Fruit fly (Drosophila melanogaster) whole organism, embryonic: Measurements from ENCODE around the gene Reg-2.

Experiments used
- B-H1 ChIP-seq: fragments of 200-800 bp; sonication (Bioruptor generic); IDR thresholded peaks from 3 replicates; pipeline ENCODE4 v1.3.6; 2022; ENCODE audit warnings: missing biosample characterization, missing genetic modification characterization
- CG10321 ChIP-seq: fragments of 200-800 bp; sonication (Bioruptor generic); IDR thresholded peaks from 2 replicates; pipeline ENCODE4 v1.3.6; 2022; ENCODE audit warnings: missing biosample characterization, missing genetic modification characterization
- CG10366 ChIP-seq: fragments of 200-800 bp; sonication (Bioruptor generic); IDR thresholded peaks from 2 replicates; pipeline ENCODE4 v1.3.6; 2022; ENCODE audit warnings: missing biosample characterization, missing genetic modification characterization
- CG11696 ChIP-seq: fragments of 200-800 bp; sonication (Bioruptor generic); IDR thresholded peaks from 2 replicates; pipeline ENCODE4 v1.3.6; 2022; ENCODE audit warnings: missing biosample characterization, missing genetic modification characterization
- CG12155 ChIP-seq: fragments of 200-800 bp; sonication (Bioruptor generic); optimal IDR thresholded peaks from 3 replicates; lab custom pipeline; 2016; ENCODE audit warnings: missing biosample characterization, missing genetic modification characterization
- CG15011 ChIP-seq: fragments of 200-800 bp; sonication (Bioruptor generic); optimal IDR thresholded peaks from 3 replicates; lab custom pipeline; 2018; ENCODE audit warnings: missing biosample characterization, mild to moderate bottlenecking, missing genetic modification characterization
- CG15696 ChIP-seq: fragments of 200-800 bp; sonication (Bioruptor generic); optimal IDR thresholded peaks from 2 replicates; lab custom pipeline; 2019; ENCODE audit warnings: missing biosample characterization, mild to moderate bottlenecking, missing genetic modification characterization, moderate library complexity
- CG17328 ChIP-seq: fragments of 200-800 bp; sonication (Bioruptor generic); IDR thresholded peaks from 2 replicates; pipeline ENCODE4 v1.3.6; 2022; ENCODE audit warnings: missing biosample characterization, missing genetic modification characterization
- CG17802 ChIP-seq: fragments of 200-800 bp; sonication (Bioruptor generic); optimal IDR thresholded peaks from 2 replicates; lab custom pipeline; 2018; ENCODE audit warnings: missing biosample characterization, mild to moderate bottlenecking, missing genetic modification characterization, moderate library complexity
- CG2129 ChIP-seq: fragments of 200-800 bp; sonication (Bioruptor generic); IDR thresholded peaks from 2 replicates; pipeline ENCODE4 v1.3.6; 2022; ENCODE audit warnings: missing biosample characterization, missing genetic modification characterization; ENCODE audit not compliant: partially characterized antibody
- CG3838 ChIP-seq: fragments of 200-800 bp; sonication (Bioruptor generic); optimal IDR thresholded peaks from 3 replicates; lab custom pipeline; 2016; ENCODE audit warnings: missing biosample characterization, missing genetic modification characterization
- CG42726 ChIP-seq: fragments of 200-800 bp; sonication (Bioruptor generic); IDR thresholded peaks from 2 replicates; pipeline ENCODE4 v1.3.6; 2022; ENCODE audit warnings: missing biosample characterization, missing genetic modification characterization; ENCODE audit not compliant: partially characterized antibody
- CG8089 ChIP-seq: fragments of 200-800 bp; sonication (Bioruptor generic); optimal IDR thresholded peaks from 3 replicates; lab custom pipeline; 2016; ENCODE audit warnings: missing biosample characterization, missing genetic modification characterization
- CG9817 ChIP-seq: fragments of 200-800 bp; sonication (Bioruptor generic); optimal IDR thresholded peaks from 2 replicates; lab custom pipeline; 2018; ENCODE audit warnings: missing biosample characterization, mild to moderate bottlenecking, missing genetic modification characterization, moderate library complexity
- D ChIP-seq, 2 experiments: fragments of 200-800 bp in 1 of 2; fragments of >200 bp in 1 of 2; sonication (Bioruptor generic) in 1 of 2; optimal IDR thresholded peaks; 2 replicates in 1 of 2; 3 replicates in 1 of 2; lab custom pipeline; 2017; ENCODE audit warnings: mild to moderate bottlenecking in 1 of 2, missing biosample characterization in 1 of 2, missing genetic modification characterization in 1 of 2, missing genetic modification reagents in 1 of 2
- Dbx ChIP-seq: fragments of 200-800 bp; sonication (Bioruptor generic); IDR thresholded peaks from 3 replicates; pipeline ENCODE4 v1.3.6; 2022; ENCODE audit warnings: missing biosample characterization, missing genetic modification characterization
- Dip2 ChIP-seq: fragments of 200-800 bp; sonication (Bioruptor generic); IDR thresholded peaks from 2 replicates; pipeline ENCODE4 v1.3.6; 2022; ENCODE audit warnings: missing biosample characterization, missing genetic modification characterization
- Dip3 ChIP-seq: fragments of 200-800 bp; sonication (Bioruptor generic); optimal IDR thresholded peaks from 3 replicates; lab custom pipeline; 2016; ENCODE audit warnings: missing biosample characterization, missing genetic modification characterization
- E2f2 ChIP-seq: fragments of 200-800 bp; sonication (Bioruptor generic); IDR thresholded peaks from 2 replicates; pipeline ENCODE4 v1.3.6; 2022; ENCODE audit warnings: missing biosample characterization, missing genetic modification characterization
- Ets97D ChIP-seq: fragments of 200-800 bp; sonication (Bioruptor generic); optimal IDR thresholded peaks from 3 replicates; lab custom pipeline; 2016; ENCODE audit warnings: missing biosample characterization, missing genetic modification characterization
- Fer2 ChIP-seq: fragments of 200-800 bp; sonication (Bioruptor generic); optimal IDR thresholded peaks from 2 replicates; lab custom pipeline; 2018; ENCODE audit warnings: missing biosample characterization, mild to moderate bottlenecking, missing genetic modification characterization, moderate library complexity
- H15 ChIP-seq: fragments of 200-800 bp; sonication (Bioruptor generic); IDR thresholded peaks from 3 replicates; pipeline ENCODE4 v1.3.6; 2022; ENCODE audit warnings: missing biosample characterization, missing genetic modification characterization
- HmgZ ChIP-seq: fragments of 200-800 bp; sonication (Bioruptor generic); optimal IDR thresholded peaks from 2 replicates; lab custom pipeline; 2018; ENCODE audit warnings: missing biosample characterization, mild to moderate bottlenecking, missing genetic modification characterization
- Med ChIP-seq: fragments of 200-800 bp; sonication (Bioruptor generic); peaks from one replicate; lab custom pipeline; 2016; ENCODE audit warnings: missing biosample characterization, missing genetic modification characterization, mild to moderate bottlenecking, inconsistent platforms, moderate library complexity
- Oaz ChIP-seq: fragments of 200-800 bp; sonication (Bioruptor generic); IDR thresholded peaks from 2 replicates; pipeline ENCODE4 v1.3.6; 2022; ENCODE audit warnings: missing biosample characterization, missing genetic modification characterization
- Rx ChIP-seq: fragments of 200-800 bp; sonication (Bioruptor generic); IDR thresholded peaks from 2 replicates; pipeline ENCODE4 v1.3.6; 2022; ENCODE audit warnings: missing biosample characterization, missing genetic modification characterization
- Sox100B ChIP-seq: fragments of 200-800 bp; sonication (Bioruptor generic); optimal IDR thresholded peaks from 3 replicates; lab custom pipeline; 2018; ENCODE audit warnings: missing biosample characterization, mild to moderate bottlenecking, missing genetic modification characterization
- Spps ChIP-seq: fragments of 200-800 bp; sonication (Bioruptor generic); optimal IDR thresholded peaks from 2 replicates; lab custom pipeline; 2018; ENCODE audit warnings: missing biosample characterization, mild to moderate bottlenecking, missing genetic modification characterization
- Trl ChIP-seq, 3 experiments: fragments of >200 bp in 2 of 3; fragments of 200-800 bp in 1 of 3; sonication (Bioruptor generic) in 1 of 3; optimal IDR thresholded peaks; 2 replicates in 1 of 3; 3 replicates in 2 of 3; lab custom pipeline; 2016 to 2017; ENCODE audit warnings: missing biosample characterization in 1 of 3, missing genetic modification characterization in 1 of 3
- ab ChIP-seq: fragments of 200-800 bp; sonication (Bioruptor generic); optimal IDR thresholded peaks from 2 replicates; lab custom pipeline; 2016; ENCODE audit warnings: missing biosample characterization, missing genetic modification characterization
- ac ChIP-seq: fragments of 200-800 bp; sonication (Bioruptor generic); optimal IDR thresholded peaks from 3 replicates; lab custom pipeline; 2017; ENCODE audit warnings: missing biosample characterization, mild to moderate bottlenecking, missing genetic modification characterization
- bbx ChIP-seq: fragments of 200-800 bp; sonication (Bioruptor generic); IDR thresholded peaks from 2 replicates; pipeline ENCODE4 v1.3.6; 2022; ENCODE audit warnings: missing biosample characterization, missing genetic modification characterization; ENCODE audit not compliant: partially characterized antibody
- cg ChIP-seq: fragments of 200-800 bp; sonication (Bioruptor generic); optimal IDR thresholded peaks from 3 replicates; lab custom pipeline; 2019; ENCODE audit warnings: missing biosample characterization, mild to moderate bottlenecking, missing genetic modification characterization, moderate library complexity
- eyg ChIP-seq: fragments of 200-800 bp; sonication (Bioruptor generic); optimal IDR thresholded peaks from 3 replicates; lab custom pipeline; 2016; ENCODE audit warnings: missing biosample characterization, missing genetic modification characterization
- fd64A ChIP-seq: fragments of 200-800 bp; sonication (Bioruptor generic); optimal IDR thresholded peaks from 3 replicates; lab custom pipeline; 2018; ENCODE audit warnings: missing biosample characterization, mild to moderate bottlenecking, missing genetic modification characterization
- fd96Cb ChIP-seq: fragments of 200-800 bp; sonication (Bioruptor generic); optimal IDR thresholded peaks from 2 replicates; lab custom pipeline; 2018; ENCODE audit warnings: missing biosample characterization, mild to moderate bottlenecking, missing genetic modification characterization, moderate library complexity
- fru ChIP-seq: fragments of >200 bp; optimal IDR thresholded peaks from 2 replicates; lab custom pipeline; 2017
- hb ChIP-seq: fragments of 200-800 bp; sonication (Bioruptor generic); IDR thresholded peaks from 3 replicates; pipeline ENCODE4 v1.3.6; 2022; ENCODE audit warnings: missing biosample characterization, missing genetic modification characterization; ENCODE audit not compliant: partially characterized antibody
- jigr1 ChIP-seq: fragments of 200-800 bp; sonication (Bioruptor generic); IDR thresholded peaks from 3 replicates; pipeline ENCODE4 v1.3.6; 2022; ENCODE audit warnings: missing biosample characterization, missing genetic modification characterization
- lab ChIP-seq: fragments of 200-800 bp; sonication (Bioruptor generic); optimal IDR thresholded peaks from 3 replicates; lab custom pipeline; 2017; ENCODE audit warnings: missing biosample characterization, missing genetic modification characterization, mild to moderate bottlenecking, moderate library complexity, missing genetic modification reagents
- lbe ChIP-seq: fragments of 200-800 bp; sonication (Bioruptor generic); optimal IDR thresholded peaks from 2 replicates; lab custom pipeline; 2016; ENCODE audit warnings: missing biosample characterization, mild to moderate bottlenecking, missing genetic modification characterization
- nerfin-1 ChIP-seq: fragments of 200-800 bp; sonication (Bioruptor generic); optimal IDR thresholded peaks from 3 replicates; lab custom pipeline; 2019; ENCODE audit warnings: missing biosample characterization, mild to moderate bottlenecking, missing genetic modification characterization, moderate library complexity
- pnt ChIP-seq: fragments of 200-800 bp; sonication (Bioruptor generic); optimal IDR thresholded peaks from 3 replicates; lab custom pipeline; 2016; ENCODE audit warnings: missing biosample characterization, missing genetic modification characterization
- rib ChIP-seq: fragments of 200-800 bp; sonication (Bioruptor generic); IDR thresholded peaks from 2 replicates; pipeline ENCODE4 v1.3.6; 2022; ENCODE audit warnings: missing biosample characterization, missing genetic modification characterization
- sc ChIP-seq, 3 experiments: fragments of >200 bp in 2 of 3; fragments of 200-800 bp in 1 of 3; sonication (Bioruptor generic) in 1 of 3; optimal IDR thresholded peaks; 2 replicates in 2 of 3; 3 replicates in 1 of 3; lab custom pipeline; 2017; ENCODE audit warnings: mild to moderate bottlenecking in 1 of 3, missing biosample characterization in 1 of 3, missing genetic modification characterization in 1 of 3, missing genetic modification reagents in 1 of 3
- sens ChIP-seq: fragments of 200-800 bp; sonication (Bioruptor generic); peaks from one replicate; lab custom pipeline; 2016; ENCODE audit warnings: missing biosample characterization, missing genetic modification characterization
- so ChIP-seq: fragments of 200-800 bp; sonication (Bioruptor generic); IDR thresholded peaks from 3 replicates; pipeline ENCODE4 v1.3.6; 2022; ENCODE audit warnings: missing biosample characterization, missing genetic modification characterization
- stwl ChIP-seq: fragments of 200-800 bp; sonication (Bioruptor generic); optimal IDR thresholded peaks from 3 replicates; lab custom pipeline; 2018; ENCODE audit warnings: missing biosample characterization, mild to moderate bottlenecking, missing genetic modification characterization, moderate library complexity
- tio ChIP-seq: fragments of 200-800 bp; sonication (Bioruptor generic); optimal IDR thresholded peaks from 2 replicates; lab custom pipeline; 2017; ENCODE audit warnings: missing biosample characterization, missing genetic modification characterization, inconsistent platforms
- ttk ChIP-seq: fragments of 200-800 bp; sonication (Bioruptor generic); IDR thresholded peaks from 2 replicates; pipeline ENCODE4 v2.1.2; 2022; ENCODE audit warnings: missing biosample characterization, missing genetic modification characterization
- twi ChIP-seq: fragments of 200-800 bp; optimal IDR thresholded peaks from 2 replicates; lab custom pipeline; 2019; ENCODE audit warnings: missing biosample characterization, mild to moderate bottlenecking, missing genetic modification characterization, moderate library complexity

The Reg-2 gene

dm6 chr3L:630666-631065 lies 24.3 kb upstream of the Reg-2 start (continued):
- TF ChIP-seq hb (GFP tag; lab: Robert Waterston, UW), result no peak
- no peak for TF ChIP-seq ttk
- TF ChIP-seq nerfin-1 (tag; lab: Kevin White, UChicago), result no peak
- no peak for TF ChIP-seq Sox100B
- TF ChIP-seq Trl (optimal IDR thresholded peaks at IDR 0.05; lab: Kevin White, UChicago), result no peak
- TF ChIP-seq Trl (GFP tag; optimal IDR thresholded peaks at IDR 0.05; lab: Kevin White, UChicago), result no peak
- TF ChIP-seq fd64A (GFP tag; lab: Kevin White, UChicago), result no peak
- TF ChIP-seq Fer2 (tag; lab: Kevin White, UChicago), result no peak
- no peak for TF ChIP-seq CG3838 (GFP tag; lab: Kevin White, UChicago)
- TF ChIP-seq B-H1 (GFP tag; lab: Robert Waterston, UW), result no peak
- peak; percentile 81 for TF ChIP-seq sens (GFP tag; lab: Kevin White, UChicago)
- no peak for TF ChIP-seq CG42726 (GFP tag; lab: Robert Waterston, UW)
- no peak for TF ChIP-seq CG2129 (GFP tag; lab: Robert Waterston, UW)
- no peak for TF ChIP-seq Ets97D (GFP tag; lab: Kevin White, UChicago)
- TF ChIP-seq CG15696 (tag; lab: Kevin White, UChicago), result no peak
- TF ChIP-seq tio, result no peak
- 0 out of 2 replicates have a peak, but pooled peaks have one; percentile 28 for TF ChIP-seq bbx (GFP tag; lab: Robert Waterston, UW)
- TF ChIP-seq cg (GFP tag; lab: Kevin White, UChicago), result no peak
- no peak for TF ChIP-seq CG17802 (tag; lab: Kevin White, UChicago)
- TF ChIP-seq fru (lab: Kevin White, UChicago), result no peak
- TF ChIP-seq Dbx (GFP tag; lab: Robert Waterston, UW), result no peak; the same call in 2 of the 3 replicates
- no peak for TF ChIP-seq lbe (GFP tag; lab: Kevin White, UChicago)
- TF ChIP-seq eyg (GFP tag; lab: Kevin White, UChicago), result no peak
- TF ChIP-seq CG12155, result no peak
- 0 out of 2 replicates have a peak, but pooled peaks have one; percentile 19 for TF ChIP-seq rib (GFP tag; lab: Robert Waterston, UW)
- no peak for TF ChIP-seq sc (optimal IDR thresholded peaks at IDR 0.05; lab: Kevin White, UChicago)
- no peak for TF ChIP-seq sc (GFP tag; optimal IDR thresholded peaks at IDR 0.05; lab: Kevin White, UChicago)
- no peak for TF ChIP-seq D (optimal IDR thresholded peaks at IDR 0.05; lab: Kevin White, UChicago)
- TF ChIP-seq D (GFP tag; optimal IDR thresholded peaks at IDR 0.05; lab: Kevin White, UChicago), result no peak
- TF ChIP-seq CG9817 (tag; lab: Kevin White, UChicago), result no peak
- no peak for TF ChIP-seq so
- TF ChIP-seq fd96Cb (tag; lab: Kevin White, UChicago), result no peak
- no peak for TF ChIP-seq lab
- TF ChIP-seq CG11696 (GFP tag; lab: Robert Waterston, UW), result no peak
- no peak for TF ChIP-seq jigr1 (GFP tag; lab: Robert Waterston, UW)
- TF ChIP-seq E2f2 (GFP tag; lab: Robert Waterston, UW), result peak; percentile 17; the same call in 1 of the 2 replicates
- no peak for TF ChIP-seq CG15011
- no peak for TF ChIP-seq stwl (tag; lab: Kevin White, UChicago)
- no peak for TF ChIP-seq CG17328
- no peak for TF ChIP-seq HmgZ (tag; lab: Kevin White, UChicago)
- TF ChIP-seq pnt, result no peak
- no peak for TF ChIP-seq Spps (tag; lab: Kevin White, UChicago)
- TF ChIP-seq Med (GFP tag; lab: Kevin White, UChicago), result peak; percentile 69
- no peak for TF ChIP-seq Dip2 (GFP tag; lab: Robert Waterston, UW)
- TF ChIP-seq ac, result no peak
- TF ChIP-seq Oaz (GFP tag; lab: Robert Waterston, UW), result no peak
- no peak for TF ChIP-seq Dip3 (GFP tag; lab: Kevin White, UChicago)
- no peak for TF ChIP-seq ab (GFP tag; lab: Kevin White, UChicago)
- no peak for TF ChIP-seq H15
- no peak for TF ChIP-seq CG10321
- no peak for TF ChIP-seq Rx
- TF ChIP-seq CG10366 (GFP tag; lab: Robert Waterston, UW), result no peak
- no peak for TF ChIP-seq twi
- TF ChIP-seq CG8089, result no peak
